Fruit fly (Drosophila melanogaster) whole organism, embryonic: Measurements from ENCODE around the gene vkg.
A peak's percentile ranks its signal among the peaks of the same experiment; 100 is the strongest.

Experiments used
- Atf3 ChIP-seq: fragments of 200-800 bp; sonication (Bioruptor generic); optimal IDR thresholded peaks from 3 replicates; lab custom pipeline; 2016; ENCODE audit warnings: missing biosample characterization, missing genetic modification characterization
- CG10543 ChIP-seq: fragments of 200-800 bp; sonication (Bioruptor generic); optimal IDR thresholded peaks from 3 replicates; lab custom pipeline; 2017; ENCODE audit warnings: missing biosample characterization, mild to moderate bottlenecking, missing genetic modification characterization, moderate library complexity
- CG11696 ChIP-seq: fragments of 200-800 bp; sonication (Bioruptor generic); IDR thresholded peaks from 2 replicates; pipeline ENCODE4 v1.3.6; 2022; ENCODE audit warnings: missing biosample characterization, missing genetic modification characterization
- CG12219 ChIP-seq: fragments of 200-800 bp; sonication (Bioruptor generic); optimal IDR thresholded peaks from 3 replicates; lab custom pipeline; 2018; ENCODE audit warnings: missing biosample characterization, mild to moderate bottlenecking, missing genetic modification characterization
- CG12659 ChIP-seq: fragments of 200-800 bp; sonication (Bioruptor generic); optimal IDR thresholded peaks from 3 replicates; lab custom pipeline; 2017; ENCODE audit warnings: mild to moderate bottlenecking, missing biosample characterization, missing genetic modification reagents, missing genetic modification characterization
- CG1603 ChIP-seq: fragments of 200-800 bp; sonication (Bioruptor generic); optimal IDR thresholded peaks from 2 replicates; lab custom pipeline; 2019; ENCODE audit warnings: missing biosample characterization, mild to moderate bottlenecking, missing genetic modification characterization, moderate library complexity
- CG16815 ChIP-seq: fragments of 200-800 bp; sonication (Bioruptor generic); optimal IDR thresholded peaks from 3 replicates; lab custom pipeline; 2017; ENCODE audit warnings: missing biosample characterization, mild to moderate bottlenecking, missing genetic modification characterization
- CG17612 ChIP-seq: fragments of 200-800 bp; sonication (Bioruptor generic); IDR thresholded peaks from 2 replicates; pipeline ENCODE4 v1.3.6; 2022; ENCODE audit warnings: missing biosample characterization, missing genetic modification characterization
- CG17802 ChIP-seq: fragments of 200-800 bp; sonication (Bioruptor generic); optimal IDR thresholded peaks from 2 replicates; lab custom pipeline; 2018; ENCODE audit warnings: missing biosample characterization, mild to moderate bottlenecking, missing genetic modification characterization, moderate library complexity
- CG18011 ChIP-seq: fragments of 200-800 bp; sonication (Bioruptor generic); optimal IDR thresholded peaks from 2 replicates; lab custom pipeline; 2017; ENCODE audit warnings: missing biosample characterization, missing genetic modification characterization, mild to moderate bottlenecking, moderate library complexity, missing genotype
- CG2129 ChIP-seq: fragments of 200-800 bp; sonication (Bioruptor generic); IDR thresholded peaks from 2 replicates; pipeline ENCODE4 v1.3.6; 2022; ENCODE audit warnings: missing biosample characterization, missing genetic modification characterization; ENCODE audit not compliant: partially characterized antibody
- CG2678 ChIP-seq: fragments of 200-800 bp; sonication (Bioruptor generic); optimal IDR thresholded peaks from 3 replicates; lab custom pipeline; 2019; ENCODE audit warnings: missing biosample characterization, mild to moderate bottlenecking, missing genetic modification characterization, moderate library complexity
- CG3281 ChIP-seq: fragments of 200-800 bp; sonication (Bioruptor generic); optimal IDR thresholded peaks from 3 replicates; lab custom pipeline; 2017; ENCODE audit warnings: missing biosample characterization, mild to moderate bottlenecking, missing genetic modification characterization
- CG4282 ChIP-seq: fragments of 200-800 bp; sonication (Bioruptor generic); optimal IDR thresholded peaks from 2 replicates; lab custom pipeline; 2016; ENCODE audit warnings: missing biosample characterization, missing genetic modification characterization
- CG43689 ChIP-seq: fragments of 200-800 bp; sonication (Bioruptor generic); IDR thresholded peaks from 2 replicates; pipeline ENCODE4 v1.3.6; 2022; ENCODE audit warnings: missing biosample characterization, missing genetic modification characterization
- CG4424 ChIP-seq: fragments of 200-800 bp; sonication (Bioruptor generic); optimal IDR thresholded peaks from 3 replicates; lab custom pipeline; 2016; ENCODE audit warnings: missing biosample characterization, missing genetic modification characterization
- CG5953 ChIP-seq: fragments of 200-800 bp; sonication (Bioruptor generic); IDR thresholded peaks from 2 replicates; pipeline ENCODE4 v1.3.6; 2022; ENCODE audit warnings: missing biosample characterization, missing genetic modification characterization
- CG8089 ChIP-seq: fragments of 200-800 bp; sonication (Bioruptor generic); optimal IDR thresholded peaks from 3 replicates; lab custom pipeline; 2016; ENCODE audit warnings: missing biosample characterization, missing genetic modification characterization
- CG8944 ChIP-seq: fragments of 200-800 bp; sonication (Bioruptor generic); optimal IDR thresholded peaks from 3 replicates; lab custom pipeline; 2016; ENCODE audit warnings: missing biosample characterization, missing genetic modification characterization
- Dad ChIP-seq: fragments of 200-800 bp; sonication (Bioruptor generic); optimal IDR thresholded peaks from 3 replicates; lab custom pipeline; 2016; ENCODE audit warnings: missing biosample characterization, missing genetic modification characterization
- Dbx ChIP-seq: fragments of 200-800 bp; sonication (Bioruptor generic); IDR thresholded peaks from 3 replicates; pipeline ENCODE4 v1.3.6; 2022; ENCODE audit warnings: missing biosample characterization, missing genetic modification characterization
- Neu2 ChIP-seq: fragments of 200-800 bp; sonication (Bioruptor generic); optimal IDR thresholded peaks from 3 replicates; lab custom pipeline; 2016; ENCODE audit warnings: missing biosample characterization, missing genetic modification characterization, borderline replicate concordance
- Optix ChIP-seq: fragments of 200-800 bp; sonication (Bioruptor generic); IDR thresholded peaks from 3 replicates; pipeline ENCODE4 v1.3.6; 2022; ENCODE audit warnings: missing biosample characterization, missing genetic modification characterization
- Rx ChIP-seq: fragments of 200-800 bp; sonication (Bioruptor generic); IDR thresholded peaks from 2 replicates; pipeline ENCODE4 v1.3.6; 2022; ENCODE audit warnings: missing biosample characterization, missing genetic modification characterization
- Side ChIP-seq: fragments of 200-800 bp; sonication (Bioruptor generic); optimal IDR thresholded peaks from 2 replicates; lab custom pipeline; 2016; ENCODE audit warnings: missing biosample characterization, missing genetic modification characterization
- Sox102F ChIP-seq: fragments of 200-800 bp; sonication (Bioruptor generic); optimal IDR thresholded peaks from 2 replicates; lab custom pipeline; 2018; ENCODE audit warnings: missing biosample characterization, mild to moderate bottlenecking, missing genetic modification characterization, moderate library complexity
- Ssrp ChIP-seq: fragments of 200-800 bp; sonication (Bioruptor generic); optimal IDR thresholded peaks from 2 replicates; lab custom pipeline; 2018; ENCODE audit warnings: missing biosample characterization, mild to moderate bottlenecking, missing genetic modification characterization, moderate library complexity
- TFAM ChIP-seq: fragments of 200-800 bp; sonication (Bioruptor generic); optimal IDR thresholded peaks from 2 replicates; lab custom pipeline; 2017; ENCODE audit warnings: missing biosample characterization, missing genetic modification characterization, inconsistent platforms
- Xbp1 ChIP-seq: fragments of 200-800 bp; sonication (Bioruptor generic); optimal IDR thresholded peaks from 3 replicates; lab custom pipeline; 2016; ENCODE audit warnings: missing biosample characterization, mild to moderate bottlenecking, missing genetic modification characterization
- YL-1 ChIP-seq: fragments of 200-800 bp; sonication (Bioruptor generic); optimal IDR thresholded peaks from 3 replicates; lab custom pipeline; 2017; ENCODE audit warnings: missing biosample characterization, mild to moderate bottlenecking, missing genetic modification characterization
- abd-A ChIP-seq: fragments of 200-800 bp; sonication (Bioruptor generic); optimal IDR thresholded peaks from 3 replicates; lab custom pipeline; 2019; ENCODE audit warnings: missing biosample characterization, mild to moderate bottlenecking, missing genetic modification characterization, moderate library complexity
- bsh ChIP-seq, 2 experiments: fragments of 200-800 bp; sonication (Bioruptor generic); optimal IDR thresholded peaks; 2 replicates each; lab custom pipeline; 2017 to 2018; ENCODE audit warnings: mild to moderate bottlenecking in 2 of 2, missing biosample characterization in 2 of 2, missing genetic modification characterization in 2 of 2, moderate library complexity in 1 of 2
- caup ChIP-seq: fragments of 200-800 bp; sonication (Bioruptor generic); optimal IDR thresholded peaks from 3 replicates; lab custom pipeline; 2017; ENCODE audit warnings: missing biosample characterization, mild to moderate bottlenecking, missing genetic modification characterization, moderate library complexity; ENCODE audit not compliant: severe bottlenecking
- cg ChIP-seq: fragments of 200-800 bp; sonication (Bioruptor generic); optimal IDR thresholded peaks from 3 replicates; lab custom pipeline; 2019; ENCODE audit warnings: missing biosample characterization, mild to moderate bottlenecking, missing genetic modification characterization, moderate library complexity
- chif ChIP-seq, 2 experiments: fragments of 200-800 bp; sonication (Bioruptor generic); optimal IDR thresholded peaks; 3 replicates each; lab custom pipeline; 2016; ENCODE audit warnings: missing biosample characterization in 2 of 2, missing genetic modification characterization in 2 of 2
- chinmo ChIP-seq: fragments of 200-800 bp; sonication (Bioruptor generic); IDR thresholded peaks from 4 replicates; pipeline ENCODE4 v1.3.6; 2022; ENCODE audit warnings: missing biosample characterization, missing genetic modification characterization; ENCODE audit not compliant: partially characterized antibody
- crc ChIP-seq: fragments of 200-800 bp; sonication (Bioruptor generic); optimal IDR thresholded peaks from 2 replicates; lab custom pipeline; 2016; ENCODE audit warnings: missing biosample characterization, missing genetic modification characterization
- fd102C ChIP-seq: fragments of 200-800 bp; sonication (Bioruptor generic); optimal IDR thresholded peaks from 2 replicates; lab custom pipeline; 2018; ENCODE audit warnings: missing biosample characterization, mild to moderate bottlenecking, missing genetic modification characterization, moderate library complexity
- lab ChIP-seq: fragments of 200-800 bp; sonication (Bioruptor generic); optimal IDR thresholded peaks from 3 replicates; lab custom pipeline; 2017; ENCODE audit warnings: missing biosample characterization, missing genetic modification characterization, mild to moderate bottlenecking, moderate library complexity, missing genetic modification reagents
- nau ChIP-seq: fragments of 200-800 bp; sonication (Bioruptor generic); optimal IDR thresholded peaks from 3 replicates; lab custom pipeline; 2017; ENCODE audit warnings: missing biosample characterization, mild to moderate bottlenecking, missing genetic modification characterization, missing genetic modification reagents
- pb ChIP-seq: fragments of 200-800 bp; sonication (Bioruptor generic); optimal IDR thresholded peaks from 3 replicates; lab custom pipeline; 2016; ENCODE audit warnings: missing biosample characterization, missing genetic modification characterization
- scrt ChIP-seq: fragments of 200-800 bp; sonication (Bioruptor generic); optimal IDR thresholded peaks from 2 replicates; lab custom pipeline; 2018; ENCODE audit warnings: missing biosample characterization, mild to moderate bottlenecking, missing genetic modification characterization, moderate library complexity
- sd ChIP-seq: fragments of 200-800 bp; sonication (Bioruptor generic); optimal IDR thresholded peaks from 3 replicates; lab custom pipeline; 2018; ENCODE audit warnings: missing biosample characterization, mild to moderate bottlenecking, missing genetic modification characterization, moderate library complexity
- slou ChIP-seq: fragments of 200-800 bp; sonication (Bioruptor generic); optimal IDR thresholded peaks from 3 replicates; lab custom pipeline; 2016; ENCODE audit warnings: missing biosample characterization, missing genetic modification characterization
- tgo ChIP-seq: fragments of 200-800 bp; sonication (Bioruptor generic); IDR thresholded peaks from 3 replicates; pipeline ENCODE4 v1.3.6; 2022; ENCODE audit warnings: missing biosample characterization, missing genetic modification characterization
- tll ChIP-seq, 2 experiments: fragments of 200-800 bp in 1 of 2; fragments of >200 bp in 1 of 2; sonication (Bioruptor generic) in 1 of 2; optimal IDR thresholded peaks; 2 replicates each; lab custom pipeline; 2017 to 2019; ENCODE audit warnings: missing biosample characterization in 2 of 2, missing genetic modification characterization in 2 of 2, mild to moderate bottlenecking in 1 of 2, moderate library complexity in 1 of 2
- wek ChIP-seq: fragments of 200-800 bp; sonication (Bioruptor generic); optimal IDR thresholded peaks from 3 replicates; lab custom pipeline; 2018; ENCODE audit warnings: missing biosample characterization, mild to moderate bottlenecking, missing genetic modification characterization, moderate library complexity
- wor ChIP-seq: fragments of 200-800 bp; sonication (Bioruptor generic); IDR thresholded peaks from 2 replicates; pipeline ENCODE4 v1.3.6; 2022; ENCODE audit warnings: missing biosample characterization, missing genetic modification characterization

vkg gene

dm6 chr2L:5004677-5005463 is 23.1 kb downstream of the vkg start (continued):
- TF ChIP-seq abd-A (tag; lab: Kevin White, UChicago) = peak; percentile 77
- TF ChIP-seq CG17612 = peak; percentile 93
- TF ChIP-seq pb (GFP tag; lab: Kevin White, UChicago) = peak; percentile 90
- peak; percentile 98 for TF ChIP-seq Dbx (GFP tag; lab: Robert Waterston, UW)
- peak; percentile 91 for TF ChIP-seq Rx (GFP tag; lab: Robert Waterston, UW)
- peak; percentile 97 for TF ChIP-seq caup (GFP tag; lab: Kevin White, UChicago)
- TF ChIP-seq CG43689 (GFP tag; lab: Robert Waterston, UW) = peak; percentile 88
- TF ChIP-seq CG2678 (tag; lab: Kevin White, UChicago) = peak; percentile 97
- TF ChIP-seq CG8944 = peak; percentile 94
- TF ChIP-seq CG1603 = peak; percentile 82
- TF ChIP-seq CG2129 (GFP tag; lab: Robert Waterston, UW) = no peak
- TF ChIP-seq bsh (GFP tag; optimal IDR thresholded peaks at IDR 0.05; lab: Kevin White, UChicago) = peak; percentile 61 to 95
- peak; percentile 95 for TF ChIP-seq tgo
- TF ChIP-seq Xbp1 (GFP tag; lab: Kevin White, UChicago) = peak; percentile 96
- peak; percentile 96 for TF ChIP-seq CG12659
- peak; percentile 91 for TF ChIP-seq Optix (GFP tag; lab: Robert Waterston, UW)
- TF ChIP-seq wek (GFP tag; lab: Kevin White, UChicago) = peak; percentile 44
- peak; percentile 85 for TF ChIP-seq CG11696 (GFP tag; lab: Robert Waterston, UW)
- TF ChIP-seq crc (GFP tag; lab: Kevin White, UChicago) = peak; percentile 91
- TF ChIP-seq sd (tag; lab: Kevin White, UChicago) = peak; percentile 80
- peak; percentile 95 for TF ChIP-seq CG10543 (GFP tag; lab: Kevin White, UChicago)
- peak; percentile 95 for TF ChIP-seq CG5953 (GFP tag; lab: Robert Waterston, UW)
- TF ChIP-seq CG4282 = peak; percentile 88
- TF ChIP-seq Side (GFP tag; lab: Kevin White, UChicago) = peak; percentile 95
- peak; percentile 94 for TF ChIP-seq Sox102F (GFP tag; lab: Kevin White, UChicago)
- TF ChIP-seq CG3281 (GFP tag; lab: Kevin White, UChicago) = peak; percentile 95
- TF ChIP-seq lab (GFP tag; lab: Kevin White, UChicago) = peak; percentile 99
- peak; percentile 60 for TF ChIP-seq YL-1 (GFP tag; lab: Kevin White, UChicago)
- peak; percentile 91 for TF ChIP-seq CG12219 (GFP tag; lab: Kevin White, UChicago)
- peak; percentile 72 for TF ChIP-seq CG17802 (tag; lab: Kevin White, UChicago)
- TF ChIP-seq CG18011 (GFP tag; lab: Kevin White, UChicago) = peak; percentile 82
- peak; percentile 87 for TF ChIP-seq CG8089 (GFP tag; lab: Kevin White, UChicago)
- TF ChIP-seq Ssrp (tag; lab: Kevin White, UChicago) = peak; percentile 89
- TF ChIP-seq Neu2 = peak; percentile 59
- TF ChIP-seq chinmo (GFP tag; lab: Robert Waterston, UW) = no peak
- TF ChIP-seq CG16815 = peak; percentile 93
- TF ChIP-seq chif (GFP tag; optimal IDR thresholded peaks at IDR 0.05; lab: Kevin White, UChicago) = peak; percentile 93 to 94
- TF ChIP-seq fd102C (GFP tag; lab: Kevin White, UChicago) = no peak
- peak; percentile 94 for TF ChIP-seq CG4424 (GFP tag; lab: Kevin White, UChicago)
- TF ChIP-seq tll (GFP tag; optimal IDR thresholded peaks at IDR 0.05; lab: Kevin White, UChicago) = no peak
- peak; percentile 94 for TF ChIP-seq Dad (GFP tag; lab: Kevin White, UChicago)
- peak; percentile 89 for TF ChIP-seq nau
- peak; percentile 85 for TF ChIP-seq Atf3
- peak; percentile 90 for TF ChIP-seq wor (GFP tag; lab: Robert Waterston, UW)
- peak; percentile 93 for TF ChIP-seq scrt (GFP tag; lab: Kevin White, UChicago)
- peak; percentile 44 for TF ChIP-seq TFAM (GFP tag; lab: Kevin White, UChicago)
- no peak for TF ChIP-seq cg (GFP tag; lab: Kevin White, UChicago)
- peak; percentile 92 for TF ChIP-seq slou (GFP tag; lab: Kevin White, UChicago)
